Worm (Caenorhabditis elegans) whole organism, mixed stage, embryonic: ENCODE measurements around the gene nhr-285.

ENCODE experiments used
- M03D4.4 ChIP-seq: sonication (generic microtip); optimal IDR thresholded peaks from 2 replicates; lab custom pipeline; 2017; ENCODE audit warnings: mild to moderate bottlenecking, missing genetic modification characterization, missing compliant biosample characterization
- bed-3 ChIP-seq: fragments of 200-800 bp; sonication (Bioruptor generic); optimal IDR thresholded peaks from 3 replicates; lab custom pipeline; 2018; ENCODE audit warnings: mild to moderate bottlenecking, missing genetic modification characterization, moderate library complexity, missing compliant biosample characterization
- blmp-1 ChIP-seq: fragments of 150-350 bp; optimal IDR thresholded peaks from 2 replicates; lab custom pipeline; 2014; ENCODE audit warnings: missing biosample characterization, missing genetic modification characterization
- ceh-39 ChIP-seq: fragments of 150-350 bp; optimal IDR thresholded peaks from 2 replicates; lab custom pipeline; 2014; ENCODE audit warnings: missing biosample characterization, missing genetic modification characterization
- ceh-43 ChIP-seq: fragments of 200-800 bp; sonication (Bioruptor generic); optimal IDR thresholded peaks from 2 replicates; lab custom pipeline; 2018; ENCODE audit warnings: mild to moderate bottlenecking, missing genetic modification characterization, moderate library complexity, missing compliant biosample characterization
- ces-1 ChIP-seq: fragments of 150-350 bp; optimal IDR thresholded peaks from 2 replicates; lab custom pipeline; 2014; ENCODE audit warnings: missing biosample characterization, missing genetic modification reagents, missing genetic modification characterization
- cnd-1 ChIP-seq: fragments of 200-800 bp; sonication (Bioruptor generic); optimal IDR thresholded peaks from 2 replicates; lab custom pipeline; 2018; ENCODE audit warnings: mild to moderate bottlenecking, missing genetic modification characterization, missing compliant biosample characterization
- drap-1 ChIP-seq: fragments of 200-800 bp; sonication (Bioruptor generic); optimal IDR thresholded peaks from 3 replicates; lab custom pipeline; 2018; ENCODE audit warnings: mild to moderate bottlenecking, missing genetic modification characterization, missing compliant biosample characterization
- elt-1 ChIP-seq: sonication (generic microtip); optimal IDR thresholded peaks from 2 replicates; lab custom pipeline; 2017; ENCODE audit warnings: missing genetic modification characterization, mild to moderate bottlenecking, missing compliant biosample characterization, antibody characterized with exemption, moderate library complexity, borderline replicate concordance; ENCODE audit not compliant: insufficient read depth
- elt-3 ChIP-seq: fragments of 150-350 bp; optimal IDR thresholded peaks from 2 replicates; lab custom pipeline; 2014; ENCODE audit warnings: missing biosample characterization, missing genetic modification characterization
- flh-1 ChIP-seq: fragments of 200-800 bp; sonication (Bioruptor generic); optimal IDR thresholded peaks from 2 replicates; lab custom pipeline; 2018; ENCODE audit warnings: mild to moderate bottlenecking, missing genetic modification characterization, moderate library complexity, missing compliant biosample characterization
- ham-2 ChIP-seq: fragments of 200-800 bp; sonication (Bioruptor generic); optimal IDR thresholded peaks from 2 replicates; lab custom pipeline; 2018; ENCODE audit warnings: mild to moderate bottlenecking, missing genetic modification characterization, missing compliant biosample characterization
- lin-13 ChIP-seq: fragments of 150-350 bp; optimal IDR thresholded peaks from 2 replicates; lab custom pipeline; 2014; ENCODE audit warnings: missing biosample characterization, missing genetic modification characterization
- mab-5 ChIP-seq: fragments of 150-350 bp; optimal IDR thresholded peaks from 2 replicates; lab custom pipeline; 2014; ENCODE audit warnings: missing biosample characterization, missing genetic modification characterization
- mep-1 ChIP-seq: fragments of 150-350 bp; optimal IDR thresholded peaks from 2 replicates; lab custom pipeline; 2017; ENCODE audit warnings: missing biosample characterization, missing genetic modification reagents, missing genetic modification characterization, inconsistent platforms
- mls-2 ChIP-seq: sonication (generic microtip); optimal IDR thresholded peaks from 2 replicates; lab custom pipeline; 2016; ENCODE audit warnings: mild to moderate bottlenecking, missing genetic modification characterization, moderate library complexity, missing compliant biosample characterization
- nhr-12 ChIP-seq: fragments of 150-350 bp; optimal IDR thresholded peaks from 2 replicates; lab custom pipeline; 2014; ENCODE audit warnings: missing biosample characterization, missing genetic modification characterization
- nhr-2 ChIP-seq: fragments of 150-350 bp; optimal IDR thresholded peaks from 2 replicates; lab custom pipeline; 2014; ENCODE audit warnings: missing biosample characterization, missing genetic modification characterization
- nhr-28 ChIP-seq: fragments of 150-350 bp; optimal IDR thresholded peaks from 2 replicates; lab custom pipeline; 2014; ENCODE audit warnings: missing biosample characterization, missing genetic modification characterization
- nhr-76 ChIP-seq: sonication (generic microtip); optimal IDR thresholded peaks from 2 replicates; lab custom pipeline; 2017; ENCODE audit warnings: missing biosample characterization, missing genetic modification characterization
- pha-4 ChIP-seq: fragments of 150-350 bp; optimal IDR thresholded peaks from 2 replicates; lab custom pipeline; 2018; ENCODE audit warnings: missing biosample characterization, missing genetic modification reagents, missing genetic modification characterization
- sem-2 ChIP-seq: fragments of 200-800 bp; sonication (Bioruptor generic); optimal IDR thresholded peaks from 2 replicates; lab custom pipeline; 2018; ENCODE audit warnings: mild to moderate bottlenecking, missing genetic modification characterization, missing compliant biosample characterization
- snpc-4 ChIP-seq: fragments of 150-350 bp; optimal IDR thresholded peaks from 2 replicates; lab custom pipeline; 2014; ENCODE audit warnings: missing biosample characterization, missing genetic modification characterization
- sptf-1 ChIP-seq: sonication (generic microtip); optimal IDR thresholded peaks from 2 replicates; lab custom pipeline; 2017; ENCODE audit warnings: mild to moderate bottlenecking, missing genetic modification characterization, moderate library complexity, missing compliant biosample characterization
- tbx-8 ChIP-seq: fragments of 200-800 bp; sonication (Bioruptor generic); optimal IDR thresholded peaks from 2 replicates; lab custom pipeline; 2018; ENCODE audit warnings: mild to moderate bottlenecking, missing genetic modification characterization, moderate library complexity, missing compliant biosample characterization
- unc-120 ChIP-seq: sonication (generic microtip); optimal IDR thresholded peaks from 2 replicates; lab custom pipeline; 2017; ENCODE audit warnings: missing genetic modification characterization, missing compliant biosample characterization; ENCODE audit not compliant: poor library complexity, severe bottlenecking
- unc-62 ChIP-seq: fragments of 150-350 bp; optimal IDR thresholded peaks from 2 replicates; lab custom pipeline; 2014; ENCODE audit warnings: missing biosample characterization, missing genetic modification reagents, missing genetic modification characterization
- zip-8 ChIP-seq: fragments of 150-350 bp; optimal IDR thresholded peaks from 2 replicates; lab custom pipeline; 2014; ENCODE audit warnings: missing biosample characterization, missing genetic modification characterization
- ztf-11 ChIP-seq: fragments of 150-350 bp; optimal IDR thresholded peaks from 2 replicates; lab custom pipeline; 2014; ENCODE audit warnings: missing biosample characterization, missing genetic modification characterization

Gene nhr-285

DNA sequence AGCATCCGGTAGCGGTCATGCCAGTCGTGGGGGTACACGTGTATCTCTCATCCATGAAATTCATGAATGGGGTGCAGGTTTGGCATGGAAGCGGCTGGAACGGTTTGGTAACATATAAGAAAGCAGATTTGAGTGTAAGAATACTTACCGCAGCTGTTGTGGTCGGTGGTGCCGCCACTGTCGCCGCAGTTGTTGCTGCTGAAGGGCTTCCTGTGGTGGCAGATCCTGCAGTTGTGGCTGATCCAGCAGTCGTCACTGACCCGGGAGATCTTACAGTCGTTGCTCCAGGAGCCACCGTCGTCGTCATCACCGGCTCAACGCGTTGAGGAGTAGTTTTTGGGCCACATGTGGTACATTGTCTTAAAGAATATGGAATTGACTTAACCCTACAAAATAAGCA is 46.0 kb downstream of the nhr-285 start:
- TF ChIP-seq sem-2 (GFP tag; lab: Kevin White, UChicago) (no peak), lin-13 (no peak), mab-5 (no peak), mls-2 (tag; lab: Kevin White, UChicago) (no peak), nhr-2 (tag; lab: Kevin White, UChicago) (no peak), bed-3 (GFP tag; lab: Kevin White, UChicago) (no peak), drap-1 (GFP tag; lab: Kevin White, UChicago) (no peak), elt-1 (tag; lab: Kevin White, UChicago) (no peak), ham-2 (GFP tag; lab: Kevin White, UChicago) (no peak), ceh-43 (no peak), ces-1 (GFP tag; lab: Kevin White, UChicago) (no peak), ztf-11 (tag; lab: Kevin White, UChicago) (no peak), elt-3 (tag; lab: Kevin White, UChicago) (no peak), nhr-76 (tag; lab: Kevin White, UChicago) (no peak)

ce11 chrV:15732209-15732608 is 46.8 kb downstream of the nhr-285 start, which contains the start of gene str-38:
Gene str-38, minus strand, starts transcription at chrV:15732309.
- TF ChIP-seq elt-1 (tag; lab: Kevin White, UChicago) (no peak), elt-3 (tag; lab: Kevin White, UChicago) (no peak), zip-8 (tag; lab: Kevin White, UChicago) (no peak), unc-120 (tag; lab: Kevin White, UChicago) (no peak), nhr-76 (tag; lab: Kevin White, UChicago) (no peak), unc-62 (GFP tag; lab: Kevin White, UChicago) (no peak), mls-2 (tag; lab: Kevin White, UChicago) (no peak), ceh-39 (tag; lab: Kevin White, UChicago) (no peak), flh-1 (no peak), nhr-28 (tag; lab: Kevin White, UChicago) (no peak), ztf-11 (tag; lab: Kevin White, UChicago) (no peak), drap-1 (GFP tag; lab: Kevin White, UChicago) (no peak), pha-4 (no peak), tbx-8 (no peak), bed-3 (GFP tag; lab: Kevin White, UChicago) (no peak), mab-5 (no peak), sptf-1 (tag; lab: Kevin White, UChicago) (no peak), snpc-4 (tag; lab: Kevin White, UChicago) (no peak), lin-13 (no peak)

DNA sequence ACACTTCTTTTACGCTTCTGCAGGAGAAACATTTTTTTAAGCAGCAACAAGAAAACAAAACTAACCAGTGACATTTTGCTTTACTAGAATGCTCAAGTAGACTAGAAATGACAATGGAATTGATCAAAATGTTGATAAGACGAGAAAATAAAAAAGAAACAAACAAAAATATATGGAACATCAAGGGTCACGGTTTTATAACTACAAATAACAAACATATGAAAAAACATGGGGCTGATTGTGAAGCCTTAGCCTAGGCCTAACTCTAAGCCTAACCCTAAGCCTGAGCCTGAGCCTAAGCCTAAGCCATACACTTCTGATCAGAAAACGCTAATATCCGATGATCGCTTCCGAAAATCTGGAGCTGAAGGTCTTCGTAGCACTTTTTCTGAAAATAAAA is 48.6 kb downstream of the nhr-285 start, which contains the start of gene Y6E2A.10:
Gene Y6E2A.10 (minus strand): TSS at position 101 of the 400 bp plus-strand sequence.
- TF ChIP-seq mep-1 (tag; lab: Kevin White, UChicago): no peak
- TF ChIP-seq cnd-1 (tag; lab: Kevin White, UChicago): no peak
- no peak for TF ChIP-seq nhr-12 (tag; lab: Kevin White, UChicago)
- TF ChIP-seq sptf-1 (tag; lab: Kevin White, UChicago): no peak
- TF ChIP-seq M03D4.4 (tag; lab: Kevin White, UChicago): no peak
- TF ChIP-seq pha-4: no peak
- no peak for TF ChIP-seq blmp-1 (tag; lab: Kevin White, UChicago)
- no peak for TF ChIP-seq ztf-11 (tag; lab: Kevin White, UChicago)
- TF ChIP-seq ces-1 (GFP tag; lab: Kevin White, UChicago): no peak
- no peak for TF ChIP-seq lin-13
